Worm (Caenorhabditis elegans) whole organism, L4 larva: Measurements from ENCODE around the gene F14E5.2.

ENCODE experiments used
- F10B5.3 ChIP-seq: sonication (generic microtip); optimal IDR thresholded peaks from 2 replicates; lab custom pipeline; 2016; ENCODE audit warnings: mild to moderate bottlenecking, missing genetic modification characterization, missing compliant biosample characterization
- F26F4.8 ChIP-seq: fragments of 200-800 bp; sonication (Bioruptor generic); conservative IDR thresholded peaks from 2 replicates; pipeline ENCODE4 v1.3.6; 2022; ENCODE audit warnings: missing genetic modification characterization, missing compliant biosample characterization
- F37D6.2 ChIP-seq: sonication (generic microtip); optimal IDR thresholded peaks from 2 replicates; lab custom pipeline; 2016; ENCODE audit warnings: mild to moderate bottlenecking, missing genetic modification characterization, missing compliant biosample characterization
- F44E2.7 ChIP-seq: fragments of 200-800 bp; sonication (Bioruptor generic); IDR thresholded peaks from 2 replicates; pipeline ENCODE4 v2.1.2; 2022; ENCODE audit warnings: missing genetic modification characterization, missing compliant biosample characterization
- Y48G9A.11 ChIP-seq: fragments of 200-800 bp; sonication (Bioruptor generic); IDR thresholded peaks from 2 replicates; pipeline ENCODE4 v1.3.6; 2022; ENCODE audit warnings: missing genetic modification reagents, missing genetic modification characterization, missing compliant biosample characterization
- aly-2 ChIP-seq: sonication (generic microtip); optimal IDR thresholded peaks from 2 replicates; lab custom pipeline; 2018; ENCODE audit warnings: missing biosample characterization, missing genetic modification characterization
- ama-1 ChIP-seq: fragments of 150-350 bp; optimal IDR thresholded peaks from 2 replicates; lab custom pipeline; 2014; ENCODE audit warnings: inconsistent platforms, mixed read lengths
- ceh-20 ChIP-seq: fragments of 200-800 bp; sonication (Bioruptor generic); IDR thresholded peaks from 2 replicates; pipeline ENCODE4 v1.3.6; 2022; ENCODE audit warnings: missing genetic modification reagents, missing genetic modification characterization, missing compliant biosample characterization
- ctbp-1 ChIP-seq: fragments of 200-800 bp; sonication (Bioruptor generic); IDR thresholded peaks from 2 replicates; pipeline ENCODE4 v1.3.6; 2022; ENCODE audit warnings: missing genetic modification reagents, missing genetic modification characterization, missing compliant biosample characterization
- daf-12 ChIP-seq: fragments of 150-350 bp; optimal IDR thresholded peaks from 2 replicates; lab custom pipeline; 2014; ENCODE audit warnings: missing biosample characterization, missing genetic modification reagents, missing genetic modification characterization
- daf-16 ChIP-seq, 3 experiments: sonication (generic microtip); optimal IDR thresholded peaks; 2 replicates each; lab custom pipeline; 2016 to 2017; ENCODE audit warnings: missing genetic modification characterization in 3 of 3, missing genetic modification reagents in 3 of 3, mild to moderate bottlenecking in 2 of 3, missing compliant biosample characterization in 2 of 3, missing biosample characterization in 1 of 3, moderate library complexity in 1 of 3
- daf-19 ChIP-seq: fragments of 200-800 bp; sonication (Bioruptor generic); conservative IDR thresholded peaks from 2 replicates; pipeline ENCODE4 v1.3.6; 2022; ENCODE audit warnings: missing genetic modification characterization, missing compliant biosample characterization
- dmd-6 ChIP-seq: fragments of 200-800 bp; sonication (Bioruptor generic); IDR thresholded peaks from 2 replicates; pipeline ENCODE4 v1.3.6; 2022; ENCODE audit warnings: missing genetic modification reagents, missing genetic modification characterization, missing compliant biosample characterization
- duxl-1 ChIP-seq: sonication (generic microtip); optimal IDR thresholded peaks from 2 replicates; lab custom pipeline; 2016; ENCODE audit warnings: mild to moderate bottlenecking, missing genetic modification characterization, moderate library complexity, missing compliant biosample characterization; ENCODE audit not compliant: poor library complexity
- egl-27 ChIP-seq: sonication (generic microtip); optimal IDR thresholded peaks from 3 replicates; lab custom pipeline; 2017; ENCODE audit warnings: missing biosample characterization, missing genetic modification reagents, missing genetic modification characterization
- egl-43 ChIP-seq: fragments of 200-800 bp; sonication (Bioruptor generic); IDR thresholded peaks from 2 replicates; pipeline ENCODE4 v1.3.6; 2022; ENCODE audit warnings: missing genetic modification reagents, missing genetic modification characterization, missing compliant biosample characterization
- hif-1 ChIP-seq, 2 experiments: sonication (generic microtip); optimal IDR thresholded peaks; 2 replicates each; lab custom pipeline; 2016 to 2017; ENCODE audit warnings: missing compliant biosample characterization in 2 of 2, missing genetic modification characterization in 2 of 2, missing genetic modification reagents in 2 of 2, missing genotype in 2 of 2, mild to moderate bottlenecking in 1 of 2
- hlh-11 ChIP-seq: fragments of 200-800 bp; sonication (Bioruptor generic); optimal IDR thresholded peaks from 2 replicates; lab custom pipeline; 2018; ENCODE audit warnings: mild to moderate bottlenecking, missing genetic modification characterization, missing compliant biosample characterization
- hmg-1.1 ChIP-seq: fragments of 200-800 bp; sonication (Bioruptor generic); IDR thresholded peaks from 2 replicates; pipeline ENCODE4 v1.3.6; 2022; ENCODE audit warnings: missing genetic modification reagents, missing genetic modification characterization, missing compliant biosample characterization
- jun-1 ChIP-seq: fragments of 150-350 bp; optimal IDR thresholded peaks from 2 replicates; lab custom pipeline; 2014; ENCODE audit warnings: missing biosample characterization, missing genetic modification reagents, missing genetic modification characterization
- lin-15B ChIP-seq: fragments of 150-350 bp; sonication (generic microtip); optimal IDR thresholded peaks from 3 replicates; lab custom pipeline; 2014; ENCODE audit warnings: missing biosample characterization, missing genetic modification characterization
- lir-3 ChIP-seq: sonication (generic microtip); optimal IDR thresholded peaks from 2 replicates; lab custom pipeline; 2016; ENCODE audit warnings: mild to moderate bottlenecking, missing genetic modification characterization, missing compliant biosample characterization
- madf-9 ChIP-seq: fragments of 200-800 bp; sonication (Bioruptor generic); conservative IDR thresholded peaks from 2 replicates; pipeline ENCODE4 v1.3.6; 2022; ENCODE audit warnings: missing genetic modification reagents, missing genetic modification characterization, missing compliant biosample characterization
- mes-2 ChIP-seq: sonication (generic microtip); optimal IDR thresholded peaks from 2 replicates; lab custom pipeline; 2016; ENCODE audit warnings: missing genotype, mild to moderate bottlenecking, missing genetic modification characterization, missing compliant biosample characterization; ENCODE audit not compliant: poor library complexity, severe bottlenecking
- mxl-2 ChIP-seq: fragments of 200-800 bp; sonication (Bioruptor generic); conservative IDR thresholded peaks from 2 replicates; pipeline ENCODE4 v1.3.6; 2022; ENCODE audit warnings: missing genetic modification reagents, missing genetic modification characterization, missing compliant biosample characterization
- nhr-25 ChIP-seq: sonication (generic microtip); optimal IDR thresholded peaks from 2 replicates; lab custom pipeline; 2017; ENCODE audit warnings: missing genetic modification characterization, mild to moderate bottlenecking, missing compliant biosample characterization, antibody characterized with exemption, moderate library complexity, borderline replicate concordance; ENCODE audit not compliant: insufficient read depth
- nhr-41 ChIP-seq: fragments of 200-800 bp; sonication (Bioruptor generic); IDR thresholded peaks from 2 replicates; pipeline ENCODE4 v1.3.6; 2022; ENCODE audit warnings: missing genetic modification reagents, missing genetic modification characterization, missing compliant biosample characterization
- nhr-48 ChIP-seq: sonication (generic microtip); optimal IDR thresholded peaks from 2 replicates; lab custom pipeline; 2016; ENCODE audit warnings: mild to moderate bottlenecking, missing genetic modification characterization, missing compliant biosample characterization
- nhr-6 ChIP-seq: fragments of 150-350 bp; optimal IDR thresholded peaks from 2 replicates; lab custom pipeline; 2014; ENCODE audit warnings: missing biosample characterization, missing genetic modification characterization
- nhr-76 ChIP-seq: fragments of 150-350 bp; optimal IDR thresholded peaks from 2 replicates; lab custom pipeline; 2014; ENCODE audit warnings: missing biosample characterization, missing genetic modification characterization
- nhr-77 ChIP-seq: fragments of 150-350 bp; optimal IDR thresholded peaks from 2 replicates; lab custom pipeline; 2014; ENCODE audit warnings: missing biosample characterization, missing genetic modification characterization
- php-3 ChIP-seq: fragments of 200-800 bp; sonication (Bioruptor generic); IDR thresholded peaks from 2 replicates; pipeline ENCODE4 v1.3.6; 2022; ENCODE audit warnings: missing genetic modification reagents, missing genetic modification characterization, missing compliant biosample characterization
- pqm-1 ChIP-seq: sonication (generic microtip); optimal IDR thresholded peaks from 2 replicates; lab custom pipeline; 2017; ENCODE audit warnings: missing biosample characterization, missing genetic modification characterization
- sdz-12 ChIP-seq: fragments of 200-800 bp; sonication (Bioruptor generic); optimal IDR thresholded peaks from 2 replicates; lab custom pipeline; 2018; ENCODE audit warnings: mild to moderate bottlenecking, missing genetic modification characterization, missing compliant biosample characterization
- spr-3 ChIP-seq: fragments of 200-800 bp; sonication (Bioruptor generic); optimal IDR thresholded peaks from 2 replicates; lab custom pipeline; 2018; ENCODE audit warnings: mild to moderate bottlenecking, missing genetic modification characterization, missing compliant biosample characterization
- unc-130 ChIP-seq: sonication (generic microtip); optimal IDR thresholded peaks from 2 replicates; lab custom pipeline; 2016; ENCODE audit warnings: missing genetic modification reagents, missing genetic modification characterization, missing compliant biosample characterization
- unc-62 ChIP-seq, 3 experiments: fragments of 150-350 bp in 1 of 3; sonication (generic microtip); optimal IDR thresholded peaks in 2 of 3; peaks in 1 of 3; 1 replicate in 1 of 3; 2 replicates in 2 of 3; lab custom pipeline; 2014 to 2017; ENCODE audit warnings: missing biosample characterization in 3 of 3, missing genetic modification characterization in 3 of 3, missing genetic modification reagents in 3 of 3, missing genotype in 1 of 3
- vab-7 ChIP-seq: fragments of 200-800 bp; sonication (Bioruptor generic); IDR thresholded peaks from 2 replicates; pipeline ENCODE4 v1.3.6; 2022; ENCODE audit warnings: missing genetic modification reagents, missing genetic modification characterization, missing compliant biosample characterization
- zip-2 ChIP-seq: fragments of 150-350 bp; optimal IDR thresholded peaks from 2 replicates; lab custom pipeline; 2014; ENCODE audit warnings: missing biosample characterization, missing genetic modification characterization
- ztf-7 ChIP-seq: fragments of 150-350 bp; optimal IDR thresholded peaks from 2 replicates; lab custom pipeline; 2014; ENCODE audit warnings: missing biosample characterization, missing genetic modification characterization

F14E5.2 gene

ce11 chrII:8412061-8412721 is 16.5 kb downstream of the F14E5.2 start, which contains the start of gene efl-3 (continued):
- TF ChIP-seq F10B5.3 (tag; lab: Kevin White, UChicago) (no peak), daf-12 (tag; lab: Kevin White, UChicago) (no peak), nhr-76 (tag; lab: Kevin White, UChicago) (no peak), F26F4.8 (GFP tag; lab: Robert Waterston, UW) (no peak), sdz-12 (GFP tag; lab: Kevin White, UChicago) (no peak), ctbp-1 (GFP tag; lab: Robert Waterston, UW) (no peak), daf-16 (GFP tag; optimal IDR thresholded peaks at IDR 0.05; lab: Kevin White, UChicago) (no peak), daf-16 (tag; optimal IDR thresholded peaks at IDR 0.05; lab: Kevin White, UChicago) (peak; percentile 77), vab-7 (GFP tag; lab: Robert Waterston, UW) (no peak), pqm-1 (tag; lab: Kevin White, UChicago) (peak; percentile 21), hmg-1.1 (GFP tag; lab: Robert Waterston, UW) (no peak), spr-3 (GFP tag; lab: Kevin White, UChicago) (no peak), lir-3 (tag; lab: Kevin White, UChicago) (no peak), madf-9 (GFP tag; lab: Robert Waterston, UW) (no peak), daf-19 (GFP tag; lab: Robert Waterston, UW) (no peak)

- TF ChIP-seq nhr-48 (tag; lab: Kevin White, UChicago) (no peak), dmd-6 (GFP tag; lab: Robert Waterston, UW) (no peak), ama-1 (lab: Kevin White, UChicago) (no peak), hif-1 (tag; optimal IDR thresholded peaks at IDR 0.05; lab: Kevin White, UChicago) (no peak), mxl-2 (no peak), F37D6.2 (tag; lab: Kevin White, UChicago) (no peak), nhr-77 (tag; lab: Kevin White, UChicago) (no peak), php-3 (GFP tag; lab: Robert Waterston, UW) (no peak), ztf-7 (tag; lab: Kevin White, UChicago) (no peak), Y48G9A.11 (GFP tag; lab: Robert Waterston, UW) (no peak), nhr-41 (GFP tag; lab: Robert Waterston, UW) (no peak), lin-15B (tag; lab: Kevin White, UChicago) (no peak), unc-130 (no peak), nhr-6 (tag; lab: Kevin White, UChicago) (no peak)
Observed at ce11 chrII:8411002-8411401, 17.7 kb downstream of the F14E5.2 start.

- TF ChIP-seq nhr-25 (tag; lab: Kevin White, UChicago) (peak; percentile 32), unc-62 (GFP tag; optimal IDR thresholded peaks at IDR 0.05 in 1 of 2; lab: Kevin White, UChicago) (peak in 1 of 2 experiments; percentile 80), unc-62 (tag; optimal IDR thresholded peaks at IDR 0.05; lab: Kevin White, UChicago) (no peak), madf-9 (GFP tag; lab: Robert Waterston, UW) (no peak)
Observed at ce11 chrII:8409538-8409937, 19.1 kb downstream of the F14E5.2 start.

DNA sequence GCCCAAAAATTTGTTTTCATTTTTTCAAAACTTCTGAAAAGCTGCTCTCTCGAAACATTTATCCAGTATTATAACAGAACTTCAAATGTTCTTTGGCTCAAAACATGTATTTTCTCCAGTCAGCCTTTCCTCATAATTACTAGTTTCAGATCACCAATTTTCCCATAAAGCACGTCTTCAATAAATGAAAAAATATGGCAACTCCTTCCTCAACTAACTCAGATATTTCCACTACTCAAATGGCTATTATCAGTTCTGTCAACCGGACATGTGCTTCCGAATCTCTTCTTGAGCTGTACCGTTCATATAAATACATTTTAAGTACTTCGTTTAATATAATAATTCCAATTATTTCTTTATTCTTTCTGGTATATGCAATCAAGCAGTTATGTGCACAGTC is 21.2 kb downstream of the F14E5.2 start, which contains the start of gene sra-13:
TSS of gene sra-13 (plus strand) at position 195 of the 400 bp plus-strand sequence.
- no peak for TF ChIP-seq nhr-25 (tag; lab: Kevin White, UChicago)
- peak in 1 of 2 experiments; percentile 93 for TF ChIP-seq unc-62 (GFP tag; optimal IDR thresholded peaks at IDR 0.05 in 1 of 2; lab: Kevin White, UChicago)
- no peak for TF ChIP-seq unc-62 (tag; optimal IDR thresholded peaks at IDR 0.05; lab: Kevin White, UChicago)
- TF ChIP-seq, all 104 proteins: peak for 1

ce11 chrII:8405303-8405702 is 23.4 kb downstream of the F14E5.2 start, which contains the start of gene ubc-24:
TSS of gene ubc-24 (plus strand) at chrII:8405603.
- TF ChIP-seq F37D6.2 (tag; lab: Kevin White, UChicago) (no peak), egl-43 (GFP tag; lab: Robert Waterston, UW) (no peak), duxl-1 (tag; lab: Kevin White, UChicago) (no peak), lir-3 (tag; lab: Kevin White, UChicago) (no peak), ceh-20 (GFP tag; lab: Robert Waterston, UW) (no peak), aly-2 (tag; lab: Kevin White, UChicago) (no peak), zip-2 (tag; lab: Kevin White, UChicago) (no peak), F44E2.7 (GFP tag; lab: Robert Waterston, UW) (no peak), unc-130 (no peak), mes-2 (no peak), dmd-6 (GFP tag; lab: Robert Waterston, UW) (no peak), hlh-11 (tag; lab: Kevin White, UChicago) (no peak), egl-27 (tag; lab: Kevin White, UChicago) (no peak), jun-1 (tag; lab: Kevin White, UChicago) (no peak)
